Fruit fly (Drosophila melanogaster): ENCODE data around the gene CG13796.

The CG13796 gene

DNA sequence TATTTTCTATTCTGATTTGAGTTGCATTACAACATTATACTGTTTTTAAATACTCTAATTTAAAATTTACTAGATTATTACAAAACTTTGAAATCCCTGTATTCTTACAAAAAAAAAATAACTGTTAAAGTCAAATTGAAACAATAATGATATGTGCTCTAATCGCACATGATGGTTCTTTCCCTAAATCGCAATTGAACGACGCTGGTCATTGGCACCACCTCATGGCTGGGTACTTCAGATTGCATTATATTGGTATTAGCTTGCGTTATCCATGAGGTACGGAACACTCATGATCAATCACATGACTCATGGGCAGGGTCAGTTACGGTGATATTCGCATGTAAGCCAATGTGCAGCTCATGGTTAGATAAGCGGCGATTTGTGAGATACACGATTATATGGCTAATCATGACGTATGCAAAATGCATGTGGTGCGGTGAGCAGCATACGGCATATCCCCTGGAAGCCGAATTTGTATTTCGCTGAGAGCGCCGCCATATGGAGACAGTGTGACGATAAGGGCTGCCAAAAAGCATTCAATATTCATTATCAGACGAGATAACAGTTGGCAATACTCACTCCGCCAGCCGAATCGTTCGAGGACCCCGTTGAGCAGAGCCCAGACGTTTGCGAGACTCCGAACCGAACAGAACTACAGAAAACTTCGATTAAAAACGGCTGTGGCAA lies 54.2 kb downstream of the CG13796 start (continued):
- TF ChIP-seq usp (GFP tag; optimal IDR thresholded peaks at IDR 0.05) (no peak), Mio (GFP tag; optimal IDR thresholded peaks at IDR 0.05) (no peak), lola (GFP tag; optimal IDR thresholded peaks at IDR 0.05) (no peak), brk (GFP tag; optimal IDR thresholded peaks at IDR 0.05) (no peak), sv (GFP tag; optimal IDR thresholded peaks at IDR 0.05) (no peak), dsf (GFP tag; optimal IDR thresholded peaks at IDR 0.05; ENCODE audit: borderline replicate concordance) (no peak), Dif (GFP tag; optimal IDR thresholded peaks at IDR 0.05; ENCODE audit: partially characterized antibody) (peak; percentile 26), Hnf4 (GFP tag; optimal IDR thresholded peaks at IDR 0.05) (no peak)
